Worm (Caenorhabditis elegans): Measurements from ENCODE around the gene T10F2.5.

- TF ChIP-seq Y22D7AL.16 (tag; optimal IDR thresholded peaks at IDR 0.05) (no peak), fax-1 (tag; optimal IDR thresholded peaks at IDR 0.05) (no peak), pag-3 (tag; optimal IDR thresholded peaks at IDR 0.05; ENCODE audit: borderline replicate concordance) (no peak)
These were observed 21.2 kb upstream of the T10F2.5 start for ce11 chrIII:5180588-5180987.

All from whole organism, late embryonic.